Fruit fly (Drosophila melanogaster) whole organism, prepupa: ENCODE measurements around the gene CG15923.

Experiments used
- CG10631 ChIP-seq: fragments of 200-800 bp; sonication (Bioruptor generic); optimal IDR thresholded peaks from 2 replicates; lab custom pipeline; 2016; ENCODE audit warnings: missing biosample characterization, missing genetic modification characterization
- CG11294 ChIP-seq: fragments of 200-800 bp; sonication (Bioruptor generic); IDR thresholded peaks from 2 replicates; pipeline ENCODE4 v1.3.6; 2022; ENCODE audit warnings: missing biosample characterization, missing genetic modification characterization
- CG11762 ChIP-seq: fragments of 200-800 bp; sonication (Bioruptor generic); optimal IDR thresholded peaks from 3 replicates; lab custom pipeline; 2016; ENCODE audit warnings: missing biosample characterization, missing genetic modification characterization; ENCODE audit not compliant: insufficient read depth
- CG15336 ChIP-seq: fragments of 200-800 bp; sonication (Bioruptor generic); IDR thresholded peaks from 2 replicates; pipeline ENCODE4 v1.3.6; 2022; ENCODE audit warnings: missing biosample characterization, missing genetic modification characterization
- CG1621 ChIP-seq: fragments of 200-800 bp; sonication (Bioruptor generic); optimal IDR thresholded peaks from 3 replicates; lab custom pipeline; 2018; ENCODE audit warnings: missing biosample characterization, mild to moderate bottlenecking, missing genetic modification characterization
- CG16779 ChIP-seq: fragments of 200-800 bp; sonication (Bioruptor generic); optimal IDR thresholded peaks from 3 replicates; lab custom pipeline; 2017; ENCODE audit warnings: missing biosample characterization, mild to moderate bottlenecking, missing genetic modification characterization
- CG3032 ChIP-seq: fragments of 200-800 bp; optimal IDR thresholded peaks from 2 replicates; lab custom pipeline; 2019; ENCODE audit warnings: missing biosample characterization, mild to moderate bottlenecking, missing genetic modification characterization, moderate library complexity
- CG31627 ChIP-seq: fragments of 200-800 bp; sonication (Bioruptor generic); optimal IDR thresholded peaks from 3 replicates; lab custom pipeline; 2016; ENCODE audit warnings: missing biosample characterization, missing genetic modification characterization
- CG32006 ChIP-seq: fragments of 200-800 bp; sonication (Bioruptor generic); optimal IDR thresholded peaks from 3 replicates; lab custom pipeline; 2017; ENCODE audit warnings: missing biosample characterization, mild to moderate bottlenecking, missing genetic modification characterization
- CG4318 ChIP-seq: fragments of 200-800 bp; sonication (Bioruptor generic); optimal IDR thresholded peaks from 3 replicates; lab custom pipeline; 2017; ENCODE audit warnings: missing biosample characterization, mild to moderate bottlenecking, missing genetic modification characterization
- CG6276 ChIP-seq: fragments of 200-800 bp; sonication (Bioruptor generic); optimal IDR thresholded peaks from 2 replicates; lab custom pipeline; 2017; ENCODE audit warnings: missing biosample characterization, mild to moderate bottlenecking, missing genetic modification characterization
- CG6792 ChIP-seq: fragments of 200-800 bp; sonication (Bioruptor generic); optimal IDR thresholded peaks from 3 replicates; lab custom pipeline; 2016; ENCODE audit warnings: missing biosample characterization, missing genetic modification characterization
- CG8119 ChIP-seq: fragments of 200-800 bp; sonication (Bioruptor generic); IDR thresholded peaks from 3 replicates; pipeline ENCODE4 v1.3.6; 2022; ENCODE audit warnings: missing biosample characterization, missing genetic modification characterization
- CG8319 ChIP-seq: fragments of 200-800 bp; sonication (Bioruptor generic); optimal IDR thresholded peaks from 3 replicates; lab custom pipeline; 2016; ENCODE audit warnings: missing biosample characterization, missing genetic modification characterization
- Eip75B ChIP-seq: fragments of 200-800 bp; sonication (Bioruptor generic); optimal IDR thresholded peaks from 3 replicates; lab custom pipeline; 2016; ENCODE audit warnings: missing biosample characterization, missing genetic modification characterization
- Eip78C ChIP-seq: fragments of 200-800 bp; sonication (Bioruptor generic); peaks from one replicate; lab custom pipeline; 2016; ENCODE audit warnings: missing biosample characterization, missing genetic modification characterization
- Eip93F ChIP-seq: fragments of 200-800 bp; sonication (Bioruptor generic); optimal IDR thresholded peaks from 2 replicates; lab custom pipeline; 2016; ENCODE audit warnings: missing biosample characterization, mild to moderate bottlenecking, missing genetic modification characterization
- Hr39 ChIP-seq: fragments of 200-800 bp; sonication (Bioruptor generic); optimal IDR thresholded peaks from 2 replicates; lab custom pipeline; 2016; ENCODE audit warnings: missing biosample characterization, missing genetic modification characterization
- Sox102F ChIP-seq: fragments of 200-800 bp; sonication (Bioruptor generic); optimal IDR thresholded peaks from 2 replicates; lab custom pipeline; 2016; ENCODE audit warnings: missing biosample characterization, mild to moderate bottlenecking, missing genetic modification characterization
- Sox14 ChIP-seq: fragments of 200-800 bp; sonication (Bioruptor generic); optimal IDR thresholded peaks from 3 replicates; lab custom pipeline; 2016; ENCODE audit warnings: missing biosample characterization, missing genetic modification characterization
- acj6 ChIP-seq: fragments of 200-800 bp; sonication (Bioruptor generic); optimal IDR thresholded peaks from 3 replicates; lab custom pipeline; 2016; ENCODE audit warnings: missing biosample characterization, missing genetic modification characterization
- dsx ChIP-seq: fragments of 200-800 bp; optimal IDR thresholded peaks from 3 replicates; lab custom pipeline; 2019; ENCODE audit warnings: missing biosample characterization, mild to moderate bottlenecking, missing genetic modification characterization, moderate library complexity; ENCODE audit not compliant: poor library complexity, severe bottlenecking
- eg ChIP-seq: fragments of 200-800 bp; sonication (Bioruptor generic); IDR thresholded peaks from 3 replicates; pipeline ENCODE4 v1.3.6; 2022; ENCODE audit warnings: missing biosample characterization, missing genetic modification characterization
- fd85E ChIP-seq: fragments of 200-800 bp; sonication (Bioruptor generic); optimal IDR thresholded peaks from 3 replicates; lab custom pipeline; 2016; ENCODE audit warnings: missing biosample characterization, missing genetic modification characterization
- lz ChIP-seq: fragments of 200-800 bp; sonication (Bioruptor generic); optimal IDR thresholded peaks from 3 replicates; lab custom pipeline; 2016; ENCODE audit warnings: missing biosample characterization, missing genetic modification characterization
- pdm3 ChIP-seq: fragments of 200-800 bp; sonication (Bioruptor generic); optimal IDR thresholded peaks from 3 replicates; lab custom pipeline; 2016; ENCODE audit warnings: missing biosample characterization, missing genetic modification characterization
- salr ChIP-seq, 2 experiments: fragments of 200-800 bp; sonication (Bioruptor generic); optimal IDR thresholded peaks; 3 replicates each; lab custom pipeline; 2016 to 2018; ENCODE audit warnings: missing biosample characterization in 2 of 2, missing genetic modification characterization in 2 of 2, mild to moderate bottlenecking in 1 of 2
- spab ChIP-seq: fragments of 200-800 bp; sonication (Bioruptor generic); optimal IDR thresholded peaks from 2 replicates; lab custom pipeline; 2017; ENCODE audit warnings: missing biosample characterization, mild to moderate bottlenecking, missing genetic modification characterization, missing genetic modification reagents
- ss ChIP-seq, 2 experiments: fragments of 200-800 bp; sonication (Bioruptor generic); optimal IDR thresholded peaks; 2 replicates in 1 of 2; 3 replicates in 1 of 2; lab custom pipeline; 2017 to 2018; ENCODE audit warnings: mild to moderate bottlenecking in 2 of 2, missing biosample characterization in 2 of 2, missing genetic modification characterization in 2 of 2, moderate library complexity in 1 of 2

CG15923 gene

dm6 chr3R:20597407-20598325 is 19.0 kb downstream of the CG15923 start:
- TF ChIP-seq Eip78C (GFP tag; lab: Kevin White, UChicago) (peak; percentile 28), CG3032 (tag; lab: Kevin White, UChicago) (no peak), dsx (GFP tag; lab: Kevin White, UChicago) (no peak), CG32006 (GFP tag; lab: Kevin White, UChicago) (no peak), fd85E (GFP tag; lab: Kevin White, UChicago) (no peak), pdm3 (no peak), CG1621 (peak; percentile 20), CG31627 (GFP tag; lab: Kevin White, UChicago) (no peak)

- no peak for TF ChIP-seq Sox102F (GFP tag; lab: Kevin White, UChicago)
- TF ChIP-seq CG11294 (GFP tag; lab: Robert Waterston, UW) = no peak
- no peak for TF ChIP-seq CG3032 (tag; lab: Kevin White, UChicago)
- TF ChIP-seq CG16779 (tag; lab: Kevin White, UChicago) = no peak
- no peak for TF ChIP-seq CG4318 (GFP tag; lab: Kevin White, UChicago)
- TF ChIP-seq acj6 = no peak
- no peak for TF ChIP-seq dsx (GFP tag; lab: Kevin White, UChicago)
- TF ChIP-seq Hr39 = no peak
- TF ChIP-seq CG6276 (GFP tag; lab: Kevin White, UChicago) = no peak
- TF ChIP-seq eg = no peak
- no peak for TF ChIP-seq CG6792 (GFP tag; lab: Kevin White, UChicago)
- TF ChIP-seq spab (GFP tag; lab: Kevin White, UChicago) = no peak
- TF ChIP-seq Eip75B (GFP tag; lab: Kevin White, UChicago) = no peak
- TF ChIP-seq CG8119 (GFP tag; lab: Robert Waterston, UW) = no peak
- TF ChIP-seq CG11762 (GFP tag; lab: Kevin White, UChicago) = no peak
- TF ChIP-seq CG15336 (GFP tag; lab: Robert Waterston, UW) = no peak
Measured at dm6 chr3R:20596337-20596962, 20.3 kb downstream of the CG15923 start.

dm6 chr3R:20595901-20596300 is 20.8 kb downstream of the CG15923 start:
- TF ChIP-seq Eip93F = no peak
- TF ChIP-seq Sox102F (GFP tag; lab: Kevin White, UChicago) = no peak
- no peak for TF ChIP-seq CG16779 (tag; lab: Kevin White, UChicago)
- no peak for TF ChIP-seq Sox14 (GFP tag; lab: Kevin White, UChicago)
- no peak for TF ChIP-seq CG11762 (GFP tag; lab: Kevin White, UChicago)
- no peak for TF ChIP-seq CG8319 (GFP tag; lab: Kevin White, UChicago)
- TF ChIP-seq ss (GFP tag; optimal IDR thresholded peaks at IDR 0.05; lab: Kevin White, UChicago) = no peak
- TF ChIP-seq CG31627 (GFP tag; lab: Kevin White, UChicago) = no peak

dm6 chr3R:20595145-20595812 is 21.4 kb downstream of the CG15923 start:
- TF ChIP-seq CG6792 (GFP tag; lab: Kevin White, UChicago) = no peak
- TF ChIP-seq CG6276 (GFP tag; lab: Kevin White, UChicago) = peak; percentile 12
- no peak for TF ChIP-seq CG10631 (GFP tag; lab: Kevin White, UChicago)
- TF ChIP-seq Eip78C (GFP tag; lab: Kevin White, UChicago) = peak; percentile 66
- TF ChIP-seq salr (GFP tag; optimal IDR thresholded peaks at IDR 0.05; lab: Kevin White, UChicago) = peak in 1 of 2 experiments; percentile 5
- TF ChIP-seq lz = no peak
- no peak for TF ChIP-seq Eip75B (GFP tag; lab: Kevin White, UChicago)
- peak; percentile 27 for TF ChIP-seq CG32006 (GFP tag; lab: Kevin White, UChicago)
